Worm (Caenorhabditis elegans): ENCODE measurements around the gene frpr-14.

The frpr-14 gene

ce11 chrII:683467-683866 lies 32.7 kb downstream of the frpr-14 start, which contains the start of gene T02H6.6:
T02H6.6 (plus strand) TSS chrII:683767.
- no peak for TF ChIP-seq dao-5 (tag; optimal IDR thresholded peaks at IDR 0.05)
- TF ChIP-seq W03F9.2 (tag; optimal IDR thresholded peaks at IDR 0.05) = no peak
- no peak for TF ChIP-seq him-1 (tag; optimal IDR thresholded peaks at IDR 0.05)

- no peak for TF ChIP-seq dao-5 (tag; optimal IDR thresholded peaks at IDR 0.05)
Observed at ce11 chrII:684811-685210, 34.1 kb downstream of the frpr-14 start, which contains the start of gene T02H6.5. T02H6.5 (plus strand) TSS chrII:685111.

- TF ChIP-seq dao-5 (tag; optimal IDR thresholded peaks at IDR 0.05) = no peak
- no peak for TF ChIP-seq W03F9.2 (tag; optimal IDR thresholded peaks at IDR 0.05)
- TF ChIP-seq him-1 (tag; optimal IDR thresholded peaks at IDR 0.05) = no peak
Observed at ce11 chrII:689749-690148, 39.0 kb downstream of the frpr-14 start, which contains the start of gene T02H6.4. T02H6.4 (plus strand) TSS chrII:690049.

- TF ChIP-seq dao-5 (tag; optimal IDR thresholded peaks at IDR 0.05) (no peak), W03F9.2 (tag; optimal IDR thresholded peaks at IDR 0.05) (no peak), him-1 (tag; optimal IDR thresholded peaks at IDR 0.05) (no peak)
Observed at ce11 chrII:691550-691949, 40.8 kb downstream of the frpr-14 start, which contains the start of gene T02H6.3. T02H6.3 (plus strand) TSS chrII:691850.

- TF ChIP-seq him-1 (tag; optimal IDR thresholded peaks at IDR 0.05) (no peak), dao-5 (tag; optimal IDR thresholded peaks at IDR 0.05) (no peak), W03F9.2 (tag; optimal IDR thresholded peaks at IDR 0.05) (no peak)
Observed at ce11 chrII:701025-701370, 50.2 kb downstream of the frpr-14 start, which contains the start of gene T02H6.11. T02H6.11 (minus strand) TSS chrII:701125.

- TF ChIP-seq him-1 (tag; optimal IDR thresholded peaks at IDR 0.05) (no peak), W03F9.2 (tag; optimal IDR thresholded peaks at IDR 0.05) (no peak), dao-5 (tag; optimal IDR thresholded peaks at IDR 0.05) (no peak)
Observed at ce11 chrII:701371-702139, 50.8 kb downstream of the frpr-14 start, which contains the start of gene thoc-1. thoc-1 (plus strand) TSS chrII:702107.

Measured in whole organism, L4/young adult.